Worm (Caenorhabditis elegans): ENCODE data around the gene bre-3.

bre-3 gene

ce11 chrIII:9467857-9468256 is 17.4 kb downstream of the bre-3 start, which contains the start of gene tag-342:
Gene tag-342, plus strand, starts transcription at chrIII:9468157.
- no peak for TF ChIP-seq drap-1 (GFP tag; optimal IDR thresholded peaks at IDR 0.05)
- TF ChIP-seq ceh-39 (tag; optimal IDR thresholded peaks at IDR 0.05): no peak
- TF ChIP-seq sem-2 (GFP tag; optimal IDR thresholded peaks at IDR 0.05): no peak
- no peak for TF ChIP-seq pha-4 (tag; optimal IDR thresholded peaks at IDR 0.05)
- no peak for TF ChIP-seq mep-1 (tag; optimal IDR thresholded peaks at IDR 0.05)
- TF ChIP-seq unc-62 (GFP tag; optimal IDR thresholded peaks at IDR 0.05): no peak
- TF ChIP-seq tbx-8 (GFP tag; optimal IDR thresholded peaks at IDR 0.05): no peak
- TF ChIP-seq ceh-43 (GFP tag; optimal IDR thresholded peaks at IDR 0.05): no peak

ce11 chrIII:9467095-9467494 is 18.2 kb downstream of the bre-3 start, which contains the start of gene baf-1:
Gene baf-1, plus strand, starts transcription at chrIII:9467464.
- TF ChIP-seq mep-1 (tag; optimal IDR thresholded peaks at IDR 0.05): peak; percentile 55
- TF ChIP-seq bed-3 (GFP tag; optimal IDR thresholded peaks at IDR 0.05): no peak
- TF ChIP-seq lsy-2 (tag; optimal IDR thresholded peaks at IDR 0.05): peak; percentile 54
- peak; percentile 79 for TF ChIP-seq ceh-39 (tag; optimal IDR thresholded peaks at IDR 0.05)

- TF ChIP-seq M03D4.4 (tag; optimal IDR thresholded peaks at IDR 0.05) (no peak), lsy-2 (tag; optimal IDR thresholded peaks at IDR 0.05) (no peak), snpc-4 (tag; optimal IDR thresholded peaks at IDR 0.05) (no peak), zip-8 (tag; optimal IDR thresholded peaks at IDR 0.05) (no peak), unc-39 (tag; optimal IDR thresholded peaks at IDR 0.05) (no peak), mep-1 (tag; optimal IDR thresholded peaks at IDR 0.05) (no peak), nhr-12 (tag; optimal IDR thresholded peaks at IDR 0.05) (no peak)
Measured at ce11 chrIII:9465865-9466264, 19.4 kb downstream of the bre-3 start, which contains the start of gene B0464.6. Gene B0464.6, minus strand, starts transcription at chrIII:9465965.

- TF ChIP-seq ham-2 (GFP tag; optimal IDR thresholded peaks at IDR 0.05) (no peak), ceh-83 (GFP tag; optimal IDR thresholded peaks at IDR 0.05) (peak; percentile 42), nhr-237 (tag; optimal IDR thresholded peaks at IDR 0.05) (no peak), ces-1 (GFP tag; optimal IDR thresholded peaks at IDR 0.05) (peak; percentile 46), lsy-2 (tag; optimal IDR thresholded peaks at IDR 0.05) (peak; percentile 16), sptf-1 (tag; optimal IDR thresholded peaks at IDR 0.05) (peak; percentile 35), mep-1 (tag; optimal IDR thresholded peaks at IDR 0.05) (peak; percentile 42)
Measured at ce11 chrIII:9465424-9465823, 19.8 kb downstream of the bre-3 start, which contains the start of gene B0464.9. Gene B0464.9, plus strand, starts transcription at chrIII:9465767.

- TF ChIP-seq mls-2 (tag; optimal IDR thresholded peaks at IDR 0.05) (no peak), unc-62 (GFP tag; optimal IDR thresholded peaks at IDR 0.05) (no peak), ceh-39 (tag; optimal IDR thresholded peaks at IDR 0.05) (no peak), zip-8 (tag; optimal IDR thresholded peaks at IDR 0.05) (no peak), lsy-2 (tag; optimal IDR thresholded peaks at IDR 0.05) (no peak), elt-3 (tag; optimal IDR thresholded peaks at IDR 0.05) (no peak), nhr-28 (tag; optimal IDR thresholded peaks at IDR 0.05) (no peak), sptf-1 (tag; optimal IDR thresholded peaks at IDR 0.05) (no peak), nhr-2 (tag; optimal IDR thresholded peaks at IDR 0.05) (no peak), hlh-1 (tag; optimal IDR thresholded peaks at IDR 0.05) (no peak), ham-2 (GFP tag; optimal IDR thresholded peaks at IDR 0.05) (no peak), ces-1 (GFP tag; optimal IDR thresholded peaks at IDR 0.05) (no peak), unc-120 (tag; optimal IDR thresholded peaks at IDR 0.05; ENCODE audit: poor library complexity, severe bottlenecking) (no peak), cnd-1 (tag; optimal IDR thresholded peaks at IDR 0.05) (no peak), elt-1 (tag; optimal IDR thresholded peaks at IDR 0.05; ENCODE audit: borderline replicate concordance, insufficient read depth) (no peak), M03D4.4 (tag; optimal IDR thresholded peaks at IDR 0.05) (no peak), sem-2 (GFP tag; optimal IDR thresholded peaks at IDR 0.05) (no peak), nhr-12 (tag; optimal IDR thresholded peaks at IDR 0.05) (no peak), snpc-4 (tag; optimal IDR thresholded peaks at IDR 0.05) (no peak), lin-13 (tag; optimal IDR thresholded peaks at IDR 0.05) (no peak)
Measured at ce11 chrIII:9462785-9463467, 22.3 kb downstream of the bre-3 start.

Data from whole organism, mixed stage, embryonic.